Worm (Caenorhabditis elegans): ENCODE data around the gene T21D12.12.

T21D12.12 gene

DNA sequence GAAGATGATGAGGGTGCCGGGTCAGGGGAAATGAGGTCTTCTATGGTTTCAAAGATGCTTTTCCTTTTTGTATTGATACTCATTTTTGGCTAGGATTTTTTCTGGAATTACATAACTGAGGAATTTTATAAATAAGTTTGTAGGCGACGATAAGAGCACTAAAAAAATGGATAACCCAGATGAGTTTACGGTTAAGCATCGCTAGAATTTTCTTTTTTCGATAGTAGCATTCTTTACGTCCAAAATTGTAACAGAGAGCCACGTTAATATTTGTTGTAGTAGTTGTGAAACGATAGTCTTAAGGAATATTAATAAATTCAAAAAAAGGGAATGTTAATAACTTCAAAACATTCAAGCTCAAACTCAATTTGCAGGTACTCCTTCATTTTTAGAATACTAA, 47.4 kb downstream of the T21D12.12 start, which contains the start of gene snai-1:
Gene snai-1 (minus strand): TSS at position 101 of the 400 bp plus-strand sequence.
- TF ChIP-seq fos-1 (tag; optimal IDR thresholded peaks at IDR 0.05) (no peak), ztf-4 (tag; optimal IDR thresholded peaks at IDR 0.05) (no peak), ceh-16 (tag; optimal IDR thresholded peaks at IDR 0.05) (no peak), ZK546.5 (tag; optimal IDR thresholded peaks at IDR 0.05) (no peak)

- TF ChIP-seq nhr-6 (tag; optimal IDR thresholded peaks at IDR 0.05) (no peak), nhr-25 (tag; optimal IDR thresholded peaks at IDR 0.05) (no peak), unc-62 (GFP tag; optimal IDR thresholded peaks at IDR 0.05) (no peak), nhr-11 (tag; optimal IDR thresholded peaks at IDR 0.05) (no peak), dmd-4 (tag; optimal IDR thresholded peaks at IDR 0.05) (no peak), C34F6.9 (tag; optimal IDR thresholded peaks at IDR 0.05) (no peak), skn-1 (tag; optimal IDR thresholded peaks at IDR 0.05) (no peak), sma-3 (GFP tag; optimal IDR thresholded peaks at IDR 0.05) (no peak), mdl-1 (tag; optimal IDR thresholded peaks at IDR 0.05) (no peak)
These were observed 48.2 kb downstream of the T21D12.12 start for ce11 chrIV:314475-314874.
